Worm (Caenorhabditis elegans) whole organism, L4 larva: ENCODE results near the gene dhs-19.

Source experiments
- F37D6.2 ChIP-seq: sonication (generic microtip); optimal IDR thresholded peaks from 2 replicates; lab custom pipeline; 2016; ENCODE audit warnings: mild to moderate bottlenecking, missing genetic modification characterization, missing compliant biosample characterization
- F44E2.7 ChIP-seq: fragments of 200-800 bp; sonication (Bioruptor generic); IDR thresholded peaks from 2 replicates; pipeline ENCODE4 v2.1.2; 2022; ENCODE audit warnings: missing genetic modification characterization, missing compliant biosample characterization
- R02D3.7 ChIP-seq: fragments of 150-350 bp; sonication (generic microtip); optimal IDR thresholded peaks from 3 replicates; lab custom pipeline; 2014; ENCODE audit warnings: missing biosample characterization, missing genetic modification characterization
- Y105C5A.15 ChIP-seq: fragments of 200-800 bp; sonication (Bioruptor generic); IDR thresholded peaks from 2 replicates; pipeline ENCODE4 v1.3.6; 2022; ENCODE audit warnings: missing genetic modification characterization, missing compliant biosample characterization
- Y48G9A.11 ChIP-seq: fragments of 200-800 bp; sonication (Bioruptor generic); IDR thresholded peaks from 2 replicates; pipeline ENCODE4 v1.3.6; 2022; ENCODE audit warnings: missing genetic modification reagents, missing genetic modification characterization, missing compliant biosample characterization
- Y5F2A.4 ChIP-seq: fragments of 200-800 bp; sonication (Bioruptor generic); optimal IDR thresholded peaks from 2 replicates; lab custom pipeline; 2018; ENCODE audit warnings: mild to moderate bottlenecking, missing genetic modification characterization, missing compliant biosample characterization
- Y75B8A.6 ChIP-seq: fragments of 200-800 bp; sonication (Bioruptor generic); IDR thresholded peaks from 2 replicates; pipeline ENCODE4 v1.3.6; 2022; ENCODE audit warnings: missing genetic modification reagents, missing genetic modification characterization, missing compliant biosample characterization
- ceh-32 ChIP-seq: sonication (generic microtip); optimal IDR thresholded peaks from 2 replicates; lab custom pipeline; 2016; ENCODE audit warnings: mild to moderate bottlenecking, missing genetic modification characterization, missing compliant biosample characterization; ENCODE audit not compliant: poor library complexity
- ceh-44 ChIP-seq: fragments of 200-800 bp; sonication (Bioruptor generic); IDR thresholded peaks from 2 replicates; pipeline ENCODE4 v1.3.6; 2022; ENCODE audit warnings: missing genetic modification reagents, missing genetic modification characterization, missing compliant biosample characterization
- ceh-62 ChIP-seq: sonication (generic microtip); optimal IDR thresholded peaks from 2 replicates; lab custom pipeline; 2017; ENCODE audit warnings: missing biosample characterization, missing genetic modification characterization
- daf-16 ChIP-seq, 3 experiments: sonication (generic microtip); optimal IDR thresholded peaks; 2 replicates each; lab custom pipeline; 2016 to 2017; ENCODE audit warnings: missing genetic modification characterization in 3 of 3, missing genetic modification reagents in 3 of 3, mild to moderate bottlenecking in 2 of 3, missing compliant biosample characterization in 2 of 3, missing biosample characterization in 1 of 3, moderate library complexity in 1 of 3
- daf-8 ChIP-seq: fragments of 200-800 bp; sonication (Bioruptor generic); IDR thresholded peaks from 2 replicates; pipeline ENCODE4 v1.3.6; 2022; ENCODE audit warnings: missing genetic modification characterization, missing compliant biosample characterization
- dmd-6 ChIP-seq: fragments of 200-800 bp; sonication (Bioruptor generic); IDR thresholded peaks from 2 replicates; pipeline ENCODE4 v1.3.6; 2022; ENCODE audit warnings: missing genetic modification reagents, missing genetic modification characterization, missing compliant biosample characterization
- dmd-9 ChIP-seq: fragments of 200-800 bp; sonication (Bioruptor generic); IDR thresholded peaks from 2 replicates; pipeline ENCODE4 v1.3.6; 2022; ENCODE audit warnings: missing genetic modification reagents, missing genetic modification characterization, missing compliant biosample characterization
- dve-1 ChIP-seq: sonication (generic microtip); optimal IDR thresholded peaks from 2 replicates; lab custom pipeline; 2017; ENCODE audit warnings: antibody characterized with exemption, mild to moderate bottlenecking, missing genetic modification characterization, missing compliant biosample characterization; ENCODE audit not compliant: insufficient read depth
- fos-1 ChIP-seq: fragments of 150-350 bp; optimal IDR thresholded peaks from 2 replicates; lab custom pipeline; 2014; ENCODE audit warnings: missing biosample characterization, missing genetic modification characterization
- hlh-11 ChIP-seq: fragments of 200-800 bp; sonication (Bioruptor generic); optimal IDR thresholded peaks from 2 replicates; lab custom pipeline; 2018; ENCODE audit warnings: mild to moderate bottlenecking, missing genetic modification characterization, missing compliant biosample characterization
- hmg-1.1 ChIP-seq: fragments of 200-800 bp; sonication (Bioruptor generic); IDR thresholded peaks from 2 replicates; pipeline ENCODE4 v1.3.6; 2022; ENCODE audit warnings: missing genetic modification reagents, missing genetic modification characterization, missing compliant biosample characterization
- lim-7 ChIP-seq: fragments of 200-800 bp; sonication (Bioruptor generic); IDR thresholded peaks from 2 replicates; pipeline ENCODE4 v1.3.6; 2022; ENCODE audit warnings: missing genetic modification characterization, missing compliant biosample characterization
- lin-1 ChIP-seq: fragments of 200-800 bp; sonication (Bioruptor generic); IDR thresholded peaks from 2 replicates; pipeline ENCODE4 v1.3.6; 2022; ENCODE audit warnings: missing genetic modification reagents, missing genetic modification characterization, missing compliant biosample characterization
- lin-15B ChIP-seq: fragments of 150-350 bp; sonication (generic microtip); optimal IDR thresholded peaks from 3 replicates; lab custom pipeline; 2014; ENCODE audit warnings: missing biosample characterization, missing genetic modification characterization
- madf-5 ChIP-seq, 2 experiments: fragments of 200-800 bp; sonication (Bioruptor generic); IDR thresholded peaks; 2 replicates each; pipeline ENCODE4 v1.3.6; 2022; ENCODE audit warnings: missing compliant biosample characterization in 2 of 2, missing genetic modification characterization in 2 of 2
- mdt-29 ChIP-seq: fragments of 200-800 bp; sonication (Bioruptor generic); IDR thresholded peaks from 2 replicates; pipeline ENCODE4 v1.3.6; 2022; ENCODE audit warnings: missing genetic modification reagents, missing genetic modification characterization, missing compliant biosample characterization
- mep-1 ChIP-seq: fragments of 150-350 bp; sonication (generic microtip); optimal IDR thresholded peaks from 3 replicates; lab custom pipeline; 2014; ENCODE audit warnings: missing biosample characterization, missing genetic modification characterization
- mxl-2 ChIP-seq: fragments of 200-800 bp; sonication (Bioruptor generic); conservative IDR thresholded peaks from 2 replicates; pipeline ENCODE4 v1.3.6; 2022; ENCODE audit warnings: missing genetic modification reagents, missing genetic modification characterization, missing compliant biosample characterization
- nhr-10 ChIP-seq: fragments of 150-350 bp; optimal IDR thresholded peaks from 2 replicates; lab custom pipeline; 2014; ENCODE audit warnings: missing biosample characterization, missing genetic modification characterization
- nhr-41 ChIP-seq: fragments of 200-800 bp; sonication (Bioruptor generic); IDR thresholded peaks from 2 replicates; pipeline ENCODE4 v1.3.6; 2022; ENCODE audit warnings: missing genetic modification reagents, missing genetic modification characterization, missing compliant biosample characterization
- nhr-48 ChIP-seq: sonication (generic microtip); optimal IDR thresholded peaks from 2 replicates; lab custom pipeline; 2016; ENCODE audit warnings: mild to moderate bottlenecking, missing genetic modification characterization, missing compliant biosample characterization
- nhr-77 ChIP-seq: fragments of 150-350 bp; optimal IDR thresholded peaks from 2 replicates; lab custom pipeline; 2014; ENCODE audit warnings: missing biosample characterization, missing genetic modification characterization
- pha-4 ChIP-seq, 2 experiments: fragments of 150-350 bp in 1 of 2; fragments of 200-800 bp in 1 of 2; sonication (Bioruptor generic) in 1 of 2; IDR thresholded peaks in 1 of 2; optimal IDR thresholded peaks in 1 of 2; 2 replicates each; pipeline versions ENCODE4 v1.3.6 to Lab custom; 2014 to 2022; ENCODE audit warnings: missing genetic modification characterization in 2 of 2, missing genetic modification reagents in 2 of 2, missing biosample characterization in 1 of 2, missing compliant biosample characterization in 1 of 2
- pqm-1 ChIP-seq: sonication (generic microtip); optimal IDR thresholded peaks from 2 replicates; lab custom pipeline; 2017; ENCODE audit warnings: missing biosample characterization, missing genetic modification characterization
- skn-1 ChIP-seq: fragments of 150-350 bp; optimal IDR thresholded peaks from 2 replicates; lab custom pipeline; 2014; ENCODE audit warnings: missing biosample characterization, missing genetic modification characterization
- spr-1 ChIP-seq: sonication (generic microtip); optimal IDR thresholded peaks from 2 replicates; lab custom pipeline; 2016; ENCODE audit warnings: mild to moderate bottlenecking, missing genetic modification characterization, missing compliant biosample characterization
- spr-3 ChIP-seq: fragments of 200-800 bp; sonication (Bioruptor generic); optimal IDR thresholded peaks from 2 replicates; lab custom pipeline; 2018; ENCODE audit warnings: mild to moderate bottlenecking, missing genetic modification characterization, missing compliant biosample characterization
- unc-130 ChIP-seq: sonication (generic microtip); optimal IDR thresholded peaks from 2 replicates; lab custom pipeline; 2016; ENCODE audit warnings: missing genetic modification reagents, missing genetic modification characterization, missing compliant biosample characterization
- unc-39 ChIP-seq: sonication (generic microtip); optimal IDR thresholded peaks from 2 replicates; lab custom pipeline; 2017; ENCODE audit warnings: missing biosample characterization, missing genetic modification characterization
- vab-7 ChIP-seq: fragments of 200-800 bp; sonication (Bioruptor generic); IDR thresholded peaks from 2 replicates; pipeline ENCODE4 v1.3.6; 2022; ENCODE audit warnings: missing genetic modification reagents, missing genetic modification characterization, missing compliant biosample characterization
- zag-1 ChIP-seq: fragments of 150-350 bp; optimal IDR thresholded peaks from 2 replicates; lab custom pipeline; 2014; ENCODE audit warnings: missing biosample characterization, missing genetic modification characterization
- zip-11 ChIP-seq: fragments of 200-800 bp; sonication (Bioruptor generic); IDR thresholded peaks from 2 replicates; pipeline ENCODE4 v1.3.6; 2022; ENCODE audit warnings: missing genetic modification characterization, missing compliant biosample characterization
- zip-2 ChIP-seq: fragments of 150-350 bp; optimal IDR thresholded peaks from 2 replicates; lab custom pipeline; 2014; ENCODE audit warnings: missing biosample characterization, missing genetic modification characterization
- ztf-11 ChIP-seq: fragments of 150-350 bp; optimal IDR thresholded peaks from 2 replicates; lab custom pipeline; 2014; ENCODE audit warnings: missing biosample characterization, missing genetic modification characterization

Gene dhs-19

DNA sequence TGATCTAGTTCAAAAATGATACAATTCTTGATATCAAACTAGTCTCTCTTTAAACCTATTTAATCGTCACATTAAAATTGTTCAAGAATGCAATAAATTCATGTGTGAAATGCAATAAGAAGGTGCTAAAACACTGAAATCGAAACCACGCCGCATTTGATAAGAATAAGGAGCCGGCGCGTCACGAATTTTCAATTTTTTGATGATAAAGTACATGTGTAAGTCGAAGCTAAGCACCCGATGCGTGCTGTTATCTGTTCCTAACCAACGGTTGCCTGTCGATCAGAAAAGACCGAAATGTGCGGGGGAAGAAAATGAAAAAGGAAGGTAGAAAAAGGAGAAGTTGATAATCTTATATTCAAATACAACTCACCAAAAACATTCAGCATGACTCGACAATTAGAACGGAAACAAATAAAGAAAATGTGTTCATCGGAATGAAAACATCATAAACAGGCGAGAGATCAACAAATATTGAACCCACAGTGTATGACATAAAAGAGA lies 20.0 kb downstream of the dhs-19 start, which contains the start of gene aat-6 (continued):
- TF ChIP-seq spr-1 (tag; lab: Kevin White, UChicago) (no peak), unc-130 (GFP tag; lab: Kevin White, UChicago) (no peak), pqm-1 (tag; lab: Kevin White, UChicago) (peak; percentile 86), ceh-62 (no peak), Y75B8A.6 (no peak), unc-39 (tag; lab: Kevin White, UChicago) (no peak), lin-1 (GFP tag; lab: Robert Waterston, UW) (no peak; the same call in 1 of the 2 replicates), zip-11 (GFP tag; lab: Robert Waterston, UW) (no peak)

DNA sequence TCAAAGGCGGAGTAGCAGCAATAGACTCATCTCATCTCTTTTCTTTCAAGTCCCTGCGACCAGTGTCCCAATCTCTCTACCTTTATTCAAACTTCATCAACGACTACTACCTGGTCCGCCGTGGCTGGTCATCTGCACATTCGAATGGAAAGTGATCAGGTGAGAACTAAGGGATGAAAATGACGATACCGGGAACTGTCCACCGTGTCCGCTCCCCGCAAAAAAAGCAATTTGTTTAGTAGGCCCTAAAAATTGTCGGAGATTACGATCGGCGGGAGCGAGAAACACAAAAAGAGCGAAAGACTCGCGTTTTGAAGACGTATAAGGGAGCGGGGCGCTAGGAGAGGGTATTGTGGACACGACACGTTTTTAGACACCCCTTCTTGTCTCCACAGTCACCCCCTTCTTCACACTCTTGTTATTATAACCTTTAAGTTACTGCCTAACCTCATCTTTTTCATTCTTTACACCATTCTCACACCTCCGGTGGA lies 27.3 kb downstream of the dhs-19 start, which contains the start of gene zipt-16:
zipt-16 (plus strand) TSS at position 51 of the 491 bp plus-strand sequence.
- TF ChIP-seq daf-8 (GFP tag; lab: Robert Waterston, UW) (no peak), madf-5 (GFP tag; IDR thresholded peaks at IDR 0.05; lab: Robert Waterston, UW) (no peak), R02D3.7 (tag; lab: Kevin White, UChicago) (no peak), spr-3 (GFP tag; lab: Kevin White, UChicago) (no peak), nhr-77 (tag; lab: Kevin White, UChicago) (no peak), mep-1 (tag; lab: Kevin White, UChicago) (no peak), skn-1 (tag; lab: Kevin White, UChicago) (no peak), vab-7 (GFP tag; lab: Robert Waterston, UW) (no peak), Y105C5A.15 (GFP tag; lab: Robert Waterston, UW) (no peak)

DNA sequence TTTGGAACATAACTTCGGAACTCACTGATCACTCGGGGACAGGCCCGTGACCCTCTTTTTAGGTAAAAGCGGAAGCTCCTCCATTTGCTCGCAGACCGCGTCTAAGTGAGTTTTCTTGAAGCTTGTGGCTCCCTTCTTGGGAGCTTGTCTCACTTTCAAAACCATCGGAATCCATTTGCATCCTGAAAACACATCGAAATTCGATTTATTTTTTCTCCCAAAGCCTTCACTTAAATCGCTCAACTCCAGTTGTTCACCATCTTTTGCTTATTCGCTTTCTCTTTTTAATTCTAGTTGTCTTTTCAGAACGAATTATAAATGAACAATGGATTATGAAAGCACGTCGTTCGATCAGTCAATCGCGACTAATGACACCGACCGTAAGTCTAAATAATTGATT lies 31.0 kb downstream of the dhs-19 start, which contains the start of gene T11F9.1:
T11F9.1 (plus strand) TSS at position 301 of the 400 bp plus-strand sequence.
- TF ChIP-seq zag-1 (tag; lab: Kevin White, UChicago), result no peak
- no peak for TF ChIP-seq lim-7
- no peak for TF ChIP-seq fos-1 (tag; lab: Kevin White, UChicago)
- no peak for TF ChIP-seq dmd-9 (GFP tag; lab: Robert Waterston, UW)
- TF ChIP-seq ceh-32 (tag; lab: Kevin White, UChicago), result no peak
- TF ChIP-seq daf-16 (GFP tag; optimal IDR thresholded peaks at IDR 0.05; lab: Kevin White, UChicago), result no peak
- TF ChIP-seq daf-16 (tag; optimal IDR thresholded peaks at IDR 0.05; lab: Kevin White, UChicago), result no peak
- TF ChIP-seq nhr-10 (tag; lab: Kevin White, UChicago), result no peak
- TF ChIP-seq pha-4 (GFP tag; IDR thresholded peaks at IDR 0.05; lab: Robert Waterston, UW), result no peak
- no peak for TF ChIP-seq pha-4 (tag; optimal IDR thresholded peaks at IDR 0.05; lab: Kevin White, UChicago)
- no peak for TF ChIP-seq mxl-2
- TF ChIP-seq F44E2.7 (GFP tag; lab: Robert Waterston, UW), result no peak
- TF ChIP-seq Y105C5A.15 (GFP tag; lab: Robert Waterston, UW), result no peak
- no peak for TF ChIP-seq dmd-6
- no peak for TF ChIP-seq hlh-11 (tag; lab: Kevin White, UChicago)
- TF ChIP-seq, all 104 proteins: peak for 0

DNA sequence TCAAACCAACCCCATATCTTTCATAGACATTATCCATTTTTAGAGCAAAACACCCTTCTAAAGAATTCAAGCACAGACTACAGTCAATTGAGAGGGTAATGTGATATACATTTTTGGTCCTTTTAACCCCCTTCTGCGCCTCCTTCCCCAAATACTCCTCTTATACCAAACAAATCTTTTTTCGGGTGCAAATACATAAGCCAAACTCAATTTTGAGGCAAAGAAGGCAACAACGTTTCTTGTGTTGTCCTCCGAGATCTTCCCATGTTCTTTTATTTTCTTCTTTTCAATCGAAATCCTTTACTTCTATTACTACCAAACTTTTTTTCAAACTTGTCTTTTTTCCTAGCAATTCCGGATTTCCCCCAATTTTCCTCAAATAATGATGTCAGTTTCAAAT lies 35.4 kb downstream of the dhs-19 start:
- TF ChIP-seq lin-1 (GFP tag; lab: Robert Waterston, UW), result no peak
- no peak for TF ChIP-seq Y48G9A.11 (GFP tag; lab: Robert Waterston, UW)
- no peak for TF ChIP-seq mdt-29 (GFP tag; lab: Robert Waterston, UW)
- TF ChIP-seq skn-1 (tag; lab: Kevin White, UChicago), result no peak
- TF ChIP-seq F37D6.2 (tag; lab: Kevin White, UChicago), result no peak
- no peak for TF ChIP-seq zip-2 (tag; lab: Kevin White, UChicago)
- no peak for TF ChIP-seq daf-16 (GFP tag; optimal IDR thresholded peaks at IDR 0.05; lab: Kevin White, UChicago)
- no peak for TF ChIP-seq daf-16 (tag; optimal IDR thresholded peaks at IDR 0.05; lab: Kevin White, UChicago)
- no peak for TF ChIP-seq Y5F2A.4 (GFP tag; lab: Kevin White, UChicago)
- no peak for TF ChIP-seq hmg-1.1 (GFP tag; lab: Robert Waterston, UW)
- no peak for TF ChIP-seq nhr-48 (tag; lab: Kevin White, UChicago)
- no peak for TF ChIP-seq mxl-2
- TF ChIP-seq lin-15B (tag; lab: Kevin White, UChicago), result no peak
- no peak for TF ChIP-seq nhr-41 (GFP tag; lab: Robert Waterston, UW)
- TF ChIP-seq nhr-10 (tag; lab: Kevin White, UChicago), result no peak
- TF ChIP-seq ztf-11 (tag; lab: Kevin White, UChicago), result no peak
- no peak for TF ChIP-seq dmd-9 (GFP tag; lab: Robert Waterston, UW)
- TF ChIP-seq ceh-44 (GFP tag; lab: Robert Waterston, UW), result no peak
- TF ChIP-seq dve-1 (tag; lab: Kevin White, UChicago), result no peak
- no peak for TF ChIP-seq hlh-11 (tag; lab: Kevin White, UChicago)
